Worm (Caenorhabditis elegans): ENCODE results near the gene dnj-18.

- TF ChIP-seq flt-1 (GFP tag; IDR thresholded peaks at IDR 0.05) (no peak), T22C8.4 (GFP tag; IDR thresholded peaks at IDR 0.05) (no peak), cog-1 (tag; optimal IDR thresholded peaks at IDR 0.05) (no peak)
Observed at ce11 chrIII:4731295-4731988, 33.5 kb downstream of the dnj-18 start, which contains the start of gene F17C8.3.

Measured in whole organism, midembryonic.